Fruit fly (Drosophila melanogaster): ENCODE results near the gene CG2641.

- TF ChIP-seq CG12605 (GFP tag; IDR thresholded peaks at IDR 0.05): no peak
- no peak for TF ChIP-seq EcR (GFP tag; optimal IDR thresholded peaks at IDR 0.05)
- TF ChIP-seq CG13204 (GFP tag; optimal IDR thresholded peaks at IDR 0.05): no peak
- TF ChIP-seq gl (tag; optimal IDR thresholded peaks at IDR 0.05): no peak
- TF ChIP-seq Ets98B (GFP tag; IDR thresholded peaks at IDR 0.05): no peak
- TF ChIP-seq CG4496 (GFP tag; IDR thresholded peaks at IDR 0.05): no peak
- TF ChIP-seq CG10348 (GFP tag; IDR thresholded peaks at IDR 0.05): no peak
- no peak for TF ChIP-seq CG17806 (tag; optimal IDR thresholded peaks at IDR 0.05)
- TF ChIP-seq CG34367 (tag; optimal IDR thresholded peaks at IDR 0.05): no peak
These were observed 3.8 kb upstream of the CG2641 start, which contains the start of gene CG18746 for dm6 chr3R:7790087-7790486.
